Worm (Caenorhabditis elegans) whole organism, L2 larva: Measurements from ENCODE around the gene C44H4.8.

Experiments
- C34F6.9 ChIP-seq: fragments of 150-350 bp; optimal IDR thresholded peaks from 2 replicates; lab custom pipeline; 2014; ENCODE audit warnings: missing biosample characterization, missing genetic modification characterization
- F13H6.1 ChIP-seq: sonication (generic microtip); optimal IDR thresholded peaks from 2 replicates; lab custom pipeline; 2016; ENCODE audit warnings: missing genetic modification characterization, missing compliant biosample characterization
- R02D3.7 ChIP-seq: fragments of 150-350 bp; optimal IDR thresholded peaks from 2 replicates; lab custom pipeline; 2014; ENCODE audit warnings: missing biosample characterization, missing genetic modification characterization
- Y55F3AM.14 ChIP-seq: fragments of 200-800 bp; sonication (Bioruptor generic); optimal IDR thresholded peaks from 2 replicates; lab custom pipeline; 2018; ENCODE audit warnings: mild to moderate bottlenecking, missing genetic modification characterization, missing compliant biosample characterization
- ZK546.5 ChIP-seq: sonication (generic microtip); optimal IDR thresholded peaks from 2 replicates; lab custom pipeline; 2017; ENCODE audit warnings: missing biosample characterization, missing genetic modification characterization
- alr-1 ChIP-seq: fragments of 150-350 bp; optimal IDR thresholded peaks from 2 replicates; lab custom pipeline; 2014; ENCODE audit warnings: missing biosample characterization, missing genetic modification characterization
- aly-2 ChIP-seq: fragments of 150-350 bp; optimal IDR thresholded peaks from 2 replicates; lab custom pipeline; 2014; ENCODE audit warnings: missing biosample characterization, missing genetic modification characterization
- ama-1 ChIP-seq: fragments of 150-350 bp; optimal IDR thresholded peaks from 2 replicates; lab custom pipeline; 2018; ENCODE audit warnings: inconsistent platforms
- blmp-1 ChIP-seq: sonication (generic microtip); optimal IDR thresholded peaks from 2 replicates; lab custom pipeline; 2017; ENCODE audit warnings: missing genetic modification characterization, mild to moderate bottlenecking, missing compliant biosample characterization, antibody characterized with exemption, moderate library complexity; ENCODE audit not compliant: insufficient read depth
- ceh-16 ChIP-seq: fragments of 150-350 bp; optimal IDR thresholded peaks from 2 replicates; lab custom pipeline; 2014; ENCODE audit warnings: missing biosample characterization, missing genetic modification characterization
- ceh-82 ChIP-seq: fragments of 150-350 bp; optimal IDR thresholded peaks from 2 replicates; lab custom pipeline; 2014; ENCODE audit warnings: missing biosample characterization, missing genetic modification characterization
- crh-2 ChIP-seq: sonication (generic microtip); optimal IDR thresholded peaks from 2 replicates; lab custom pipeline; 2017; ENCODE audit warnings: missing biosample characterization, missing genetic modification characterization
- dmd-4 ChIP-seq: sonication (generic microtip); optimal IDR thresholded peaks from 2 replicates; lab custom pipeline; 2017; ENCODE audit warnings: missing biosample characterization, missing genetic modification characterization
- elt-1 ChIP-seq: fragments of 150-350 bp; optimal IDR thresholded peaks from 2 replicates; lab custom pipeline; 2014; ENCODE audit warnings: missing biosample characterization, missing genetic modification characterization
- elt-3 ChIP-seq: sonication (generic microtip); optimal IDR thresholded peaks from 2 replicates; lab custom pipeline; 2017; ENCODE audit warnings: missing biosample characterization, missing genetic modification characterization
- fos-1 ChIP-seq: fragments of 150-350 bp; optimal IDR thresholded peaks from 2 replicates; lab custom pipeline; 2014; ENCODE audit warnings: missing biosample characterization, missing genetic modification characterization
- lin-11 ChIP-seq: fragments of 150-350 bp; sonication (generic microtip); optimal IDR thresholded peaks from 2 replicates; lab custom pipeline; 2014; ENCODE audit warnings: missing biosample characterization, missing genetic modification characterization, inconsistent platforms, mixed read lengths
- lin-13 ChIP-seq: fragments of 150-350 bp; optimal IDR thresholded peaks from 2 replicates; lab custom pipeline; 2014; ENCODE audit warnings: missing biosample characterization, missing genetic modification reagents, missing genetic modification characterization
- lsy-2 ChIP-seq, 2 experiments: fragments of 150-350 bp in 1 of 2; sonication (generic microtip) in 1 of 2; optimal IDR thresholded peaks; 2 replicates each; lab custom pipeline; 2014 to 2017; ENCODE audit warnings: missing biosample characterization in 2 of 2, missing genetic modification characterization in 2 of 2
- mab-5 ChIP-seq: fragments of 150-350 bp; optimal IDR thresholded peaks from 2 replicates; lab custom pipeline; 2014; ENCODE audit warnings: missing biosample characterization, missing genetic modification characterization
- mbf-1 ChIP-seq: sonication (generic microtip); optimal IDR thresholded peaks from 2 replicates; lab custom pipeline; 2017; ENCODE audit warnings: missing biosample characterization, missing genetic modification characterization
- mdl-1 ChIP-seq, 2 experiments: fragments of 150-350 bp in 1 of 2; sonication (generic microtip) in 1 of 2; optimal IDR thresholded peaks; 2 replicates each; lab custom pipeline; 2017; ENCODE audit warnings: missing biosample characterization in 2 of 2, missing genetic modification characterization in 2 of 2
- nhr-11 ChIP-seq: fragments of 150-350 bp; optimal IDR thresholded peaks from 2 replicates; lab custom pipeline; 2014; ENCODE audit warnings: missing biosample characterization, missing genetic modification characterization
- nhr-12 ChIP-seq: fragments of 150-350 bp; optimal IDR thresholded peaks from 2 replicates; lab custom pipeline; 2014; ENCODE audit warnings: missing biosample characterization, missing genetic modification characterization
- nhr-129 ChIP-seq: fragments of 150-350 bp; optimal IDR thresholded peaks from 2 replicates; lab custom pipeline; 2014; ENCODE audit warnings: missing biosample characterization, missing genetic modification characterization
- nhr-21 ChIP-seq: fragments of 150-350 bp; optimal IDR thresholded peaks from 2 replicates; lab custom pipeline; 2014; ENCODE audit warnings: missing biosample characterization, missing genetic modification characterization
- nhr-23 ChIP-seq: fragments of 150-350 bp; optimal IDR thresholded peaks from 2 replicates; lab custom pipeline; 2014; ENCODE audit warnings: missing biosample characterization, missing genetic modification reagents, missing genetic modification characterization
- nhr-237 ChIP-seq: fragments of 150-350 bp; optimal IDR thresholded peaks from 2 replicates; lab custom pipeline; 2014; ENCODE audit warnings: missing biosample characterization, missing genetic modification characterization
- nhr-25 ChIP-seq: fragments of 150-350 bp; sonication (generic microtip); optimal IDR thresholded peaks from 3 replicates; lab custom pipeline; 2014; ENCODE audit warnings: missing biosample characterization, missing genetic modification characterization
- nhr-6 ChIP-seq: fragments of 150-350 bp; optimal IDR thresholded peaks from 2 replicates; lab custom pipeline; 2014; ENCODE audit warnings: missing biosample characterization, missing genetic modification characterization
- nhr-77 ChIP-seq: fragments of 150-350 bp; optimal IDR thresholded peaks from 2 replicates; lab custom pipeline; 2014; ENCODE audit warnings: missing biosample characterization, missing genetic modification characterization
- peb-1 ChIP-seq: fragments of 150-350 bp; optimal IDR thresholded peaks from 2 replicates; lab custom pipeline; 2014; ENCODE audit warnings: missing biosample characterization, missing genetic modification characterization
- sem-4 ChIP-seq: fragments of 150-350 bp; optimal IDR thresholded peaks from 2 replicates; lab custom pipeline; 2014; ENCODE audit warnings: missing biosample characterization, missing genetic modification reagents, missing genetic modification characterization
- sma-3 ChIP-seq: sonication (generic microtip); optimal IDR thresholded peaks from 2 replicates; lab custom pipeline; 2016; ENCODE audit warnings: missing genetic modification reagents, missing genetic modification characterization, missing compliant biosample characterization
- sma-9 ChIP-seq, 2 experiments: fragments of 150-350 bp in 1 of 2; sonication (generic microtip) in 1 of 2; optimal IDR thresholded peaks; 2 replicates each; lab custom pipeline; 2014 to 2016; ENCODE audit warnings: missing genetic modification characterization in 2 of 2, mild to moderate bottlenecking in 1 of 2, missing biosample characterization in 1 of 2, missing compliant biosample characterization in 1 of 2, missing genetic modification reagents in 1 of 2, moderate library complexity in 1 of 2
- snpc-4 ChIP-seq: fragments of 150-350 bp; optimal IDR thresholded peaks from 2 replicates; lab custom pipeline; 2014; ENCODE audit warnings: missing biosample characterization, missing genetic modification characterization
- unc-39 ChIP-seq: fragments of 150-350 bp; optimal IDR thresholded peaks from 2 replicates; lab custom pipeline; 2014; ENCODE audit warnings: missing biosample characterization, missing genetic modification characterization
- unc-55 ChIP-seq: fragments of 150-350 bp; sonication (generic microtip); optimal IDR thresholded peaks from 3 replicates; lab custom pipeline; 2014; ENCODE audit warnings: missing biosample characterization, missing genetic modification reagents, missing genetic modification characterization
- unc-62 ChIP-seq: fragments of 150-350 bp; optimal IDR thresholded peaks from 2 replicates; lab custom pipeline; 2014; ENCODE audit warnings: missing biosample characterization, missing genetic modification reagents, missing genetic modification characterization
- zag-1 ChIP-seq: fragments of 150-350 bp; optimal IDR thresholded peaks from 2 replicates; lab custom pipeline; 2014; ENCODE audit warnings: missing biosample characterization, missing genetic modification characterization
- ztf-1 ChIP-seq: fragments of 200-800 bp; sonication (Bioruptor generic); conservative IDR thresholded peaks from 2 replicates; pipeline ENCODE4 v1.3.6; 2022; ENCODE audit warnings: missing genetic modification characterization, missing compliant biosample characterization
- ztf-11 ChIP-seq: sonication (generic microtip); optimal IDR thresholded peaks from 2 replicates; lab custom pipeline; 2017; ENCODE audit warnings: missing biosample characterization, missing genetic modification characterization

Gene C44H4.8

ce11 chrX:14580853-14581252 is 14.1 kb upstream of the C44H4.8 start:
- TF ChIP-seq mbf-1 (tag; lab: Kevin White, UChicago) (no peak), blmp-1 (tag; lab: Kevin White, UChicago) (peak; percentile 78)

ce11 chrX:14581429-14581828 is 13.5 kb upstream of the C44H4.8 start, which contains the start of gene sym-1:
TSS of gene sym-1 (plus strand) at chrX:14581622.
- TF ChIP-seq alr-1 (tag; lab: Kevin White, UChicago) (no peak), nhr-21 (tag; lab: Kevin White, UChicago) (peak; percentile 64), unc-62 (GFP tag; lab: Kevin White, UChicago) (no peak), sem-4 (tag; lab: Kevin White, UChicago) (peak; percentile 25), sma-9 (GFP tag; optimal IDR thresholded peaks at IDR 0.05; lab: Kevin White, UChicago) (peak; percentile 62), sma-9 (tag; optimal IDR thresholded peaks at IDR 0.05; lab: Kevin White, UChicago) (no peak), elt-3 (tag; lab: Kevin White, UChicago) (no peak), elt-1 (tag; lab: Kevin White, UChicago) (peak; percentile 22), ceh-16 (tag; lab: Kevin White, UChicago) (peak; percentile 60), lsy-2 (tag; optimal IDR thresholded peaks at IDR 0.05; lab: Kevin White, UChicago) (peak in 1 of 2 experiments; percentile 12), nhr-6 (tag; lab: Kevin White, UChicago) (no peak), ama-1 (lab: Kevin White, UChicago) (no peak), ztf-1 (GFP tag; lab: Robert Waterston, UW) (no peak), nhr-25 (tag; lab: Kevin White, UChicago) (peak; percentile 2), zag-1 (tag; lab: Kevin White, UChicago) (no peak), sma-3 (GFP tag; lab: Kevin White, UChicago) (peak; percentile 7), lin-11 (no peak), nhr-129 (no peak), crh-2 (tag; lab: Kevin White, UChicago) (no peak), aly-2 (tag; lab: Kevin White, UChicago) (no peak), lin-13 (no peak), mab-5 (tag; lab: Kevin White, UChicago) (no peak), nhr-11 (tag; lab: Kevin White, UChicago) (no peak), fos-1 (tag; lab: Kevin White, UChicago) (peak; percentile 18), snpc-4 (tag; lab: Kevin White, UChicago) (no peak), R02D3.7 (tag; lab: Kevin White, UChicago) (no peak), blmp-1 (tag; lab: Kevin White, UChicago) (peak; percentile 37), unc-39 (no peak), nhr-23 (tag; lab: Kevin White, UChicago) (no peak), Y55F3AM.14 (GFP tag; lab: Kevin White, UChicago) (no peak)

- TF ChIP-seq peb-1 (tag; lab: Kevin White, UChicago), result no peak
- peak; percentile 33 for TF ChIP-seq nhr-21 (tag; lab: Kevin White, UChicago)
- TF ChIP-seq C34F6.9 (tag; lab: Kevin White, UChicago), result no peak
Observed at ce11 chrX:14584335-14584734, 10.6 kb upstream of the C44H4.8 start.

ce11 chrX:14589051-14589736 is 5.7 kb upstream of the C44H4.8 start, which contains the start of the genes C44H4.4 and tap-1:
TSS of gene C44H4.4 (minus strand) at chrX:14589101.
TSS of gene tap-1 (plus strand) at chrX:14589624.
- TF ChIP-seq nhr-23 (tag; lab: Kevin White, UChicago) (no peak), unc-55 (peak; percentile 78), peb-1 (tag; lab: Kevin White, UChicago) (no peak), unc-39 (no peak), nhr-129 (no peak), blmp-1 (tag; lab: Kevin White, UChicago) (no peak), nhr-12 (no peak), F13H6.1 (tag; lab: Kevin White, UChicago) (peak; percentile 19), nhr-6 (tag; lab: Kevin White, UChicago) (no peak), ZK546.5 (tag; lab: Kevin White, UChicago) (no peak), crh-2 (tag; lab: Kevin White, UChicago) (peak; percentile 2), lsy-2 (tag; optimal IDR thresholded peaks at IDR 0.05; lab: Kevin White, UChicago) (peak in 1 of 2 experiments; percentile 9), zag-1 (tag; lab: Kevin White, UChicago) (no peak), C34F6.9 (tag; lab: Kevin White, UChicago) (peak; percentile 43), ceh-82 (tag; lab: Kevin White, UChicago) (no peak), ztf-11 (no peak), sma-9 (GFP tag; optimal IDR thresholded peaks at IDR 0.05; lab: Kevin White, UChicago) (no peak), sma-9 (tag; optimal IDR thresholded peaks at IDR 0.05; lab: Kevin White, UChicago) (no peak), lin-11 (peak; percentile 37), dmd-4 (tag; lab: Kevin White, UChicago) (no peak), mdl-1 (tag; optimal IDR thresholded peaks at IDR 0.05; lab: Kevin White, UChicago) (no peak), ama-1 (lab: Kevin White, UChicago) (no peak), sma-3 (GFP tag; lab: Kevin White, UChicago) (no peak), nhr-11 (tag; lab: Kevin White, UChicago) (no peak), nhr-21 (tag; lab: Kevin White, UChicago) (no peak), elt-1 (tag; lab: Kevin White, UChicago) (no peak), ceh-16 (tag; lab: Kevin White, UChicago) (no peak), ztf-1 (GFP tag; lab: Robert Waterston, UW) (no peak), nhr-237 (no peak), nhr-77 (no peak), elt-3 (tag; lab: Kevin White, UChicago) (no peak), alr-1 (tag; lab: Kevin White, UChicago) (no peak), nhr-25 (tag; lab: Kevin White, UChicago) (no peak), fos-1 (tag; lab: Kevin White, UChicago) (peak; percentile 44)
